Worm (Caenorhabditis elegans): ENCODE measurements around the gene F41B5.1.

The F41B5.1 gene

ce11 chrV:2211936-2212335 is 43.4 kb upstream of the F41B5.1 start, which contains the start of gene nhr-133 (continued):
- no peak for TF ChIP-seq lir-3 (tag; optimal IDR thresholded peaks at IDR 0.05; ENCODE audit: poor library complexity)
- no peak for TF ChIP-seq aly-2 (tag; optimal IDR thresholded peaks at IDR 0.05)
- TF ChIP-seq ceh-88 (GFP tag; IDR thresholded peaks at IDR 0.05), result no peak
- TF ChIP-seq C16A3.4 (tag; optimal IDR thresholded peaks at IDR 0.05), result no peak
- TF ChIP-seq lin-15B (tag; optimal IDR thresholded peaks at IDR 0.05), result no peak
- TF ChIP-seq sptf-1 (tag; optimal IDR thresholded peaks at IDR 0.05), result no peak
- no peak for TF ChIP-seq ceh-8 (GFP tag; optimal IDR thresholded peaks at IDR 0.05)
- no peak for TF ChIP-seq nhr-71 (tag; optimal IDR thresholded peaks at IDR 0.05)
- TF ChIP-seq zip-4 (GFP tag; optimal IDR thresholded peaks at IDR 0.05), result no peak
- no peak for TF ChIP-seq zag-1 (tag; optimal IDR thresholded peaks at IDR 0.05)
- no peak for TF ChIP-seq efl-3 (GFP tag; optimal IDR thresholded peaks at IDR 0.05)
- no peak for TF ChIP-seq nhr-12 (tag; optimal IDR thresholded peaks at IDR 0.05)
- TF ChIP-seq isw-1 (GFP tag; IDR thresholded peaks at IDR 0.05), result no peak
- no peak for TF ChIP-seq nhr-85 (tag)
- TF ChIP-seq ztf-4 (tag; optimal IDR thresholded peaks at IDR 0.05), result no peak
- TF ChIP-seq hlh-17 (GFP tag; optimal IDR thresholded peaks at IDR 0.05; ENCODE audit: borderline replicate concordance), result no peak
- peak in 1 of 2 experiments; percentile 45 for TF ChIP-seq lin-35 (GFP tag; optimal IDR thresholded peaks at IDR 0.05)
- TF ChIP-seq nhr-90 (tag; optimal IDR thresholded peaks at IDR 0.05; ENCODE audit: poor library complexity), result no peak
- TF ChIP-seq fkh-4 (tag; optimal IDR thresholded peaks at IDR 0.05; ENCODE audit: borderline replicate concordance), result no peak
- peak in 1 of 2 experiments; percentile 17 for TF ChIP-seq efl-1 (optimal IDR thresholded peaks at IDR 0.05)
- TF ChIP-seq efl-1 (GFP tag; optimal IDR thresholded peaks at IDR 0.05 in 1 of 2), result no peak
- TF ChIP-seq mef-2 (tag; optimal IDR thresholded peaks at IDR 0.05), result no peak
- no peak for TF ChIP-seq lin-14 (GFP tag; optimal IDR thresholded peaks at IDR 0.05)
- TF ChIP-seq elt-3 (tag; optimal IDR thresholded peaks at IDR 0.05), result no peak
- no peak for TF ChIP-seq lin-39 (tag; optimal IDR thresholded peaks at IDR 0.05)
- no peak for TF ChIP-seq snpc-4 (tag; optimal IDR thresholded peaks at IDR 0.05)
- TF ChIP-seq nhr-77 (tag; optimal IDR thresholded peaks at IDR 0.05), result no peak
- no peak for TF ChIP-seq nhr-19 (GFP tag; conservative IDR thresholded peaks at IDR 0.05)
- no peak for TF ChIP-seq alr-1 (tag; optimal IDR thresholded peaks at IDR 0.05; ENCODE audit: borderline replicate concordance)
- TF ChIP-seq unc-98 (GFP tag; IDR thresholded peaks at IDR 0.05), result no peak
- peak; percentile 39 for TF ChIP-seq snu-23 (GFP tag; optimal IDR thresholded peaks at IDR 0.05)
- TF ChIP-seq hlh-4 (tag; optimal IDR thresholded peaks at IDR 0.05), result no peak
- TF ChIP-seq blmp-1 (tag; optimal IDR thresholded peaks at IDR 0.05), result peak; percentile 22
- TF ChIP-seq nhr-47 (tag; optimal IDR thresholded peaks at IDR 0.05), result no peak
- TF ChIP-seq hpl-2 (GFP tag; optimal IDR thresholded peaks at IDR 0.05), result no peak
- peak; percentile 73 for TF ChIP-seq nhr-20 (tag; optimal IDR thresholded peaks at IDR 0.05)
- TF ChIP-seq jun-1 (tag; optimal IDR thresholded peaks at IDR 0.05), result no peak
- no peak for TF ChIP-seq fos-1 (tag; optimal IDR thresholded peaks at IDR 0.05)
- no peak for TF ChIP-seq ets-5 (GFP tag; IDR thresholded peaks at IDR 0.05)
- no peak for TF ChIP-seq lsy-2 (tag; optimal IDR thresholded peaks at IDR 0.05)
- no peak for TF ChIP-seq egl-13 (tag; optimal IDR thresholded peaks at IDR 0.05)

DNA sequence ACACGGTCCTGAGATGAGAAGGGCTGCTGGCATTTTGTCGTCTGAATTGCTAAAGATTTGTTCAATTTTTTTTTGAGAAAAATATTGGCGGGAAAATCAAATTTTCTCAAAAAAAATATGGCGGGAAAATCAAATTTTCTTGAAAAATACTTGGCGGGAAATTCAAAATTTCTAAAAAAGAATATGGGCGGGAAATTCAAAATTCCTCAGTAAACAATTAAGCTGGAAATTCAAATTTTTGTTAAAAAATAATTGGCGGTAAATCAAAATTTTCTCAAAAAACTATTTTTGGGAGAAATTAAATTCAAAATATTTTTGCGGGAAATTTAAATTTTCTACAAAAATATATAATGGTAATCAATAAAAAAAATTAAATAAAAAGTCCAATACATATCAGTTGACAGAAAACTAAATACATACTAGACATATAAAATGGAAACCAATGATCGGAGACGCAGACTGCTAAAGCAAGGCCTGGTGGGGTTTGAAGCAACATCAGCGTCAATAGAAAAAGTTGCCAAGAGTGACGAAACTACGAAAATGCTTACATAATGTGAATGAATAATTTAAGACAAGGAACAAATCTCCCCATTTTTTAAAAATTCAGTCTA is 40.8 kb upstream of the F41B5.1 start, which contains the start of gene nhr-184:
TSS of gene nhr-184 (minus strand) at position 51 of the 611 bp plus-strand sequence.
- TF ChIP-seq nhr-84 (tag; optimal IDR thresholded peaks at IDR 0.05) (no peak), ceh-82 (tag; optimal IDR thresholded peaks at IDR 0.05) (no peak), sox-4 (tag; optimal IDR thresholded peaks at IDR 0.05) (no peak), aly-2 (tag; optimal IDR thresholded peaks at IDR 0.05) (no peak), nhr-19 (GFP tag; conservative IDR thresholded peaks at IDR 0.05) (no peak), ets-5 (GFP tag; IDR thresholded peaks at IDR 0.05) (no peak), alr-1 (tag; optimal IDR thresholded peaks at IDR 0.05; ENCODE audit: borderline replicate concordance) (no peak), aha-1 (tag; optimal IDR thresholded peaks at IDR 0.05) (no peak), mep-1 (tag; optimal IDR thresholded peaks at IDR 0.05) (peak; percentile 0), lsy-2 (tag; optimal IDR thresholded peaks at IDR 0.05) (peak in 1 of 2 experiments; percentile 14), snu-23 (GFP tag; optimal IDR thresholded peaks at IDR 0.05) (peak; percentile 2), blmp-1 (tag; optimal IDR thresholded peaks at IDR 0.05) (peak; percentile 2), irx-1 (tag; optimal IDR thresholded peaks at IDR 0.05) (no peak), pqm-1 (tag; optimal IDR thresholded peaks at IDR 0.05) (no peak), nhr-20 (tag; optimal IDR thresholded peaks at IDR 0.05) (peak; percentile 36), nhr-28 (tag; optimal IDR thresholded peaks at IDR 0.05) (no peak), lin-35 (GFP tag; optimal IDR thresholded peaks at IDR 0.05) (peak in 1 of 2 experiments; percentile 16), C04F5.9 (tag; optimal IDR thresholded peaks at IDR 0.05) (no peak), lin-39 (tag; optimal IDR thresholded peaks at IDR 0.05) (no peak), hlh-4 (tag; optimal IDR thresholded peaks at IDR 0.05) (no peak), swsn-7 (tag; optimal IDR thresholded peaks at IDR 0.05) (no peak), fos-1 (tag; optimal IDR thresholded peaks at IDR 0.05) (no peak), Y116A8C.19 (tag; optimal IDR thresholded peaks at IDR 0.05; ENCODE audit: borderline replicate concordance) (no peak), nhr-71 (tag; optimal IDR thresholded peaks at IDR 0.05) (peak; percentile 11), hpl-2 (GFP tag; optimal IDR thresholded peaks at IDR 0.05) (no peak)
